Worm (Caenorhabditis elegans): ENCODE data around the gene del-5.

del-5 gene

ce11 chrX:11014394-11015280 is 6.7 kb upstream of the del-5 start (continued):
- no peak for TF ChIP-seq zag-1 (tag; optimal IDR thresholded peaks at IDR 0.05)
- no peak for TF ChIP-seq crh-2 (tag; optimal IDR thresholded peaks at IDR 0.05)
- TF ChIP-seq Y55F3AM.14 (GFP tag; optimal IDR thresholded peaks at IDR 0.05): no peak
- no peak for TF ChIP-seq unc-55 (GFP tag; optimal IDR thresholded peaks at IDR 0.05)
- peak; percentile 21 for TF ChIP-seq blmp-1 (tag; optimal IDR thresholded peaks at IDR 0.05; ENCODE audit: insufficient read depth)
- no peak for TF ChIP-seq fos-1 (tag; optimal IDR thresholded peaks at IDR 0.05)
- TF ChIP-seq skn-1 (tag; optimal IDR thresholded peaks at IDR 0.05): no peak
- TF ChIP-seq nhr-25 (tag; optimal IDR thresholded peaks at IDR 0.05): peak; percentile 43
- no peak for TF ChIP-seq F13H6.1 (tag; optimal IDR thresholded peaks at IDR 0.05)
- TF ChIP-seq nhr-77 (tag; optimal IDR thresholded peaks at IDR 0.05): no peak
- TF ChIP-seq mbf-1 (tag; optimal IDR thresholded peaks at IDR 0.05): no peak
- no peak for TF ChIP-seq ztf-11 (tag; optimal IDR thresholded peaks at IDR 0.05)
- peak; percentile 0 for TF ChIP-seq nhr-129 (tag; optimal IDR thresholded peaks at IDR 0.05)
- TF ChIP-seq elt-1 (tag; optimal IDR thresholded peaks at IDR 0.05): no peak
- no peak for TF ChIP-seq lin-39 (tag; optimal IDR thresholded peaks at IDR 0.05)
- TF ChIP-seq nhr-23 (tag; optimal IDR thresholded peaks at IDR 0.05): no peak
- TF ChIP-seq ceh-82 (tag; optimal IDR thresholded peaks at IDR 0.05): no peak
- no peak for TF ChIP-seq C34F6.9 (tag; optimal IDR thresholded peaks at IDR 0.05)

- TF ChIP-seq egl-27 (tag; optimal IDR thresholded peaks at IDR 0.05): no peak
- TF ChIP-seq ztf-1 (GFP tag; conservative IDR thresholded peaks at IDR 0.05): no peak
- no peak for TF ChIP-seq elt-1 (tag; optimal IDR thresholded peaks at IDR 0.05)
- TF ChIP-seq blmp-1 (tag; optimal IDR thresholded peaks at IDR 0.05; ENCODE audit: insufficient read depth): no peak
- TF ChIP-seq peb-1 (tag; optimal IDR thresholded peaks at IDR 0.05): no peak
- TF ChIP-seq nhr-129 (tag; optimal IDR thresholded peaks at IDR 0.05): no peak
- TF ChIP-seq nhr-10 (tag; optimal IDR thresholded peaks at IDR 0.05): no peak
- no peak for TF ChIP-seq sma-3 (GFP tag; optimal IDR thresholded peaks at IDR 0.05)
- TF ChIP-seq fos-1 (tag; optimal IDR thresholded peaks at IDR 0.05): no peak
- no peak for TF ChIP-seq elt-3 (tag; optimal IDR thresholded peaks at IDR 0.05)
- TF ChIP-seq dmd-4 (tag; optimal IDR thresholded peaks at IDR 0.05): no peak
- TF ChIP-seq skn-1 (tag; optimal IDR thresholded peaks at IDR 0.05): no peak
- TF ChIP-seq ZK546.5 (tag; optimal IDR thresholded peaks at IDR 0.05): no peak
- TF ChIP-seq unc-55 (GFP tag; optimal IDR thresholded peaks at IDR 0.05): no peak
- no peak for TF ChIP-seq ama-1 (optimal IDR thresholded peaks at IDR 0.05)
- TF ChIP-seq Y55F3AM.14 (GFP tag; optimal IDR thresholded peaks at IDR 0.05): no peak
- no peak for TF ChIP-seq nhr-6 (tag; optimal IDR thresholded peaks at IDR 0.05)
Measured at ce11 chrX:11012337-11012736, 4.4 kb upstream of the del-5 start, which contains the start of gene F58A3.3. F58A3.3 (plus strand) TSS chrX:11012637.

ce11 chrX:11010565-11010964 is 2.6 kb upstream of the del-5 start, which contains the start of gene F58A3.4:
F58A3.4 (minus strand) TSS chrX:11010665.
- TF ChIP-seq lin-39 (tag; optimal IDR thresholded peaks at IDR 0.05): no peak
- TF ChIP-seq unc-55 (GFP tag; optimal IDR thresholded peaks at IDR 0.05): no peak

ce11 chrX:11008954-11009353 is 973 bp upstream of the del-5 start, which contains the start of gene ttr-31:
ttr-31 (minus strand) TSS chrX:11009054.
- TF ChIP-seq lin-39 (tag; optimal IDR thresholded peaks at IDR 0.05): no peak
- TF ChIP-seq nhr-77 (tag; optimal IDR thresholded peaks at IDR 0.05): no peak
- TF ChIP-seq snpc-4 (tag; optimal IDR thresholded peaks at IDR 0.05): no peak
- no peak for TF ChIP-seq mab-5 (tag; optimal IDR thresholded peaks at IDR 0.05)
- no peak for TF ChIP-seq gmeb-1 (tag; optimal IDR thresholded peaks at IDR 0.05)
- TF ChIP-seq alr-1 (tag; optimal IDR thresholded peaks at IDR 0.05): no peak
- no peak for TF ChIP-seq lin-11 (tag; optimal IDR thresholded peaks at IDR 0.05)
- TF ChIP-seq crh-2 (tag; optimal IDR thresholded peaks at IDR 0.05): no peak
- no peak for TF ChIP-seq sma-9 (GFP tag; optimal IDR thresholded peaks at IDR 0.05)
- TF ChIP-seq sma-9 (tag; optimal IDR thresholded peaks at IDR 0.05): no peak
- TF ChIP-seq nhr-129 (tag; optimal IDR thresholded peaks at IDR 0.05): no peak
- TF ChIP-seq elt-1 (tag; optimal IDR thresholded peaks at IDR 0.05): no peak
- TF ChIP-seq aly-2 (tag; optimal IDR thresholded peaks at IDR 0.05): no peak
- TF ChIP-seq skn-1 (tag; optimal IDR thresholded peaks at IDR 0.05): no peak
- TF ChIP-seq fos-1 (tag; optimal IDR thresholded peaks at IDR 0.05): no peak
- TF ChIP-seq zag-1 (tag; optimal IDR thresholded peaks at IDR 0.05): no peak
